Fruit fly (Drosophila melanogaster): ENCODE results near the gene CG34426.

Gene CG34426

dm6 chr3L:8836162-8836561 is 33.9 kb downstream of the CG34426 start, which contains the start of gene CG32026:
CG32026 (plus strand) TSS chr3L:8836462.
- TF ChIP-seq CG8478 (optimal IDR thresholded peaks at IDR 0.05), result no peak
- TF ChIP-seq CTCF (optimal IDR thresholded peaks at IDR 0.05), result no peak

DNA sequence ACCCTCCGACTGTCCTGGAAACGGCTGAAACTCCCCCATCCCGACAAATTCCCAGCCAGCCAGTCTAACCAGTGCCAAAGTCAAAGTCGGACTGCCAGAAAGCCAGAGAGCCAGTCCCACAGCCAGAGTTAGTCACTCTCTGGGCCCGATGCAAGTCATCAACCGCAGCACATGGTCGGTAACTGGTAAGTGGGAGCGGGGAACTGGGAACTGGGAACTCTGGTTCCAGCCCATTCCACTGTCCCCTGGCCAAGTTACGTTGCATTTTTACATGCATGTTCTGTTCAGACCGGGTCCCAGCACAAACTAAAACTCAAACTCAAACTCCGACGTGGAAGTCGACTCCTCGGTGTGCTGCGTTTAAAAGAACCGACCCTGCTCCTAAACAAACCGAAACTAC is 36.9 kb downstream of the CG34426 start:
- TF ChIP-seq CTCF (optimal IDR thresholded peaks at IDR 0.05), result no peak
- no peak for TF ChIP-seq CG8478 (optimal IDR thresholded peaks at IDR 0.05)

dm6 chr3L:8839563-8840425 is 37.5 kb downstream of the CG34426 start:
- TF ChIP-seq CG8478 (optimal IDR thresholded peaks at IDR 0.05), result no peak
- TF ChIP-seq CTCF (optimal IDR thresholded peaks at IDR 0.05), result no peak

- TF ChIP-seq CG8478 (optimal IDR thresholded peaks at IDR 0.05) (no peak), CTCF (optimal IDR thresholded peaks at IDR 0.05) (no peak)
These were observed 39.5 kb downstream of the CG34426 start for dm6 chr3L:8841757-8842156.

- TF ChIP-seq CTCF (optimal IDR thresholded peaks at IDR 0.05) (no peak), CG8478 (optimal IDR thresholded peaks at IDR 0.05) (no peak)
These were observed 40.1 kb downstream of the CG34426 start for dm6 chr3L:8842359-8842758.

dm6 chr3L:8849817-8850216 is 47.6 kb downstream of the CG34426 start:
- TF ChIP-seq CG8478 (optimal IDR thresholded peaks at IDR 0.05), result no peak
- TF ChIP-seq CTCF (optimal IDR thresholded peaks at IDR 0.05), result no peak

dm6 chr3L:8850784-8851704 is 48.8 kb downstream of the CG34426 start:
- TF ChIP-seq CTCF (optimal IDR thresholded peaks at IDR 0.05), result no peak
- no peak for TF ChIP-seq CG8478 (optimal IDR thresholded peaks at IDR 0.05)

DNA sequence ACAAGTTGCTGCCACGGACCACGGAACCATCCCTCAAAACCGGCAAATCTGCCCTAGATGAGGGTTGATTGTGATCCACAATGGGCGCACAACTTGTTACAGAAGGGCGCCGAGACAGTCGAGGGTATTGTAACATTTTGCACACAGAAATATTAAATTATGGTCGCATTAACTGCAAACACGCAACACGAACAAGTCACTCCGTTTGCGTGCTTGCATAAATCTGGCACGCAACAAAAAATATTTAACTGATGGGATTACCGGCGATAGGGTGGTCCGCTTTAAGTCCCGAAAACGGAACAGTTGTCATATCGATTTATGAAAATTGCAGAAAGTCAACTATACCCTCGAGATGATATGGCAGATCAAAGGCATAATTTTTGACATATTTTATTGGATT is 49.7 kb downstream of the CG34426 start:
- no peak for TF ChIP-seq CTCF (optimal IDR thresholded peaks at IDR 0.05)
- TF ChIP-seq CG8478 (optimal IDR thresholded peaks at IDR 0.05), result no peak

DNA sequence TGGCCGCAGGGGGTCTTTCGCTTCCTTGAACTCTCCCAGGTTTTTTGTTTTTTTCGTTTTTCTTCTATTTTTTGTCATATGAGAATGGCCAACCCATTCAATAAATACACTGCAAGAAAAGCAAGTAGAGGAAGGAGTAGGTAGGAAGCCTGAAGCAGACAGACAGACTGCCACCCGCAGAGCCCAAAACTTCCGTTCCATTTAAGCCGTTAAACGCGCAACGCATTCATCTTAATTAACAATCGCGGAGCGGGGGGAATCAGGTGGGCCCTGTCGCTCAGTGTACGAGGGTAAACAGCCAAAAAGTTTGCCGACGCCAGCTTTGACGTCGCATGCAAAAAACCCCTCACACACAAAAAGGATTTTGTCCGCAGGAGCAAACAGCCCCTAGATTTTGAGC is 50.6 kb downstream of the CG34426 start:
- TF ChIP-seq CTCF (optimal IDR thresholded peaks at IDR 0.05) (no peak), CG8478 (optimal IDR thresholded peaks at IDR 0.05) (no peak)

Measured in S2 (cell line).